Worm (Caenorhabditis elegans) whole organism, young adult: ENCODE results near the gene nhr-173.

ENCODE experiments used
- B0261.1 ChIP-seq: sonication (generic microtip); optimal IDR thresholded peaks from 2 replicates; lab custom pipeline; 2016; ENCODE audit warnings: mild to moderate bottlenecking, missing genetic modification characterization, moderate library complexity, missing compliant biosample characterization
- C17E4.6 ChIP-seq: fragments of 200-800 bp; sonication (Bioruptor generic); IDR thresholded peaks from 2 replicates; pipeline ENCODE4 v1.3.6; 2022; ENCODE audit warnings: missing genetic modification reagents, missing genetic modification characterization, missing compliant biosample characterization
- F52B5.7 ChIP-seq: sonication (generic microtip); optimal IDR thresholded peaks from 2 replicates; lab custom pipeline; 2016; ENCODE audit warnings: mild to moderate bottlenecking, missing genetic modification characterization, missing compliant biosample characterization
- F55B11.4 ChIP-seq: sonication (generic microtip); optimal IDR thresholded peaks from 2 replicates; lab custom pipeline; 2016; ENCODE audit warnings: missing compliant biosample characterization, missing genetic modification characterization, borderline replicate concordance; ENCODE audit not compliant: insufficient read depth
- K12H6.12 ChIP-seq: fragments of 200-800 bp; sonication (Bioruptor generic); optimal IDR thresholded peaks from 2 replicates; lab custom pipeline; 2018; ENCODE audit warnings: mild to moderate bottlenecking, missing genetic modification characterization, missing compliant biosample characterization
- T07F8.4 ChIP-seq: sonication (generic microtip); optimal IDR thresholded peaks from 2 replicates; lab custom pipeline; 2016; ENCODE audit warnings: mild to moderate bottlenecking, missing genetic modification characterization, moderate library complexity, missing compliant biosample characterization
- Y56A3A.18 ChIP-seq: fragments of 200-800 bp; sonication (Bioruptor generic); IDR thresholded peaks from 2 replicates; pipeline ENCODE4 v1.3.6; 2022; ENCODE audit warnings: missing genetic modification reagents, missing genetic modification characterization, missing compliant biosample characterization
- Y79H2A.3 ChIP-seq: fragments of 200-800 bp; sonication (Bioruptor generic); conservative IDR thresholded peaks from 2 replicates; pipeline ENCODE4 v1.3.6; 2022; ENCODE audit warnings: missing genetic modification reagents, missing genetic modification characterization, missing compliant biosample characterization
- ZK185.1 ChIP-seq: sonication (generic microtip); optimal IDR thresholded peaks from 2 replicates; lab custom pipeline; 2016; ENCODE audit warnings: mild to moderate bottlenecking, missing genetic modification characterization, missing compliant biosample characterization; ENCODE audit not compliant: poor library complexity, severe bottlenecking
- ama-1 ChIP-seq, 3 experiments: fragments of 150-350 bp in 1 of 3; sonication (generic microtip) in 2 of 3; optimal IDR thresholded peaks; 2 replicates each; lab custom pipeline; 2014 to 2018; ENCODE audit warnings: missing biosample characterization in 2 of 3, missing genetic modification characterization in 2 of 3, missing genetic modification reagents in 2 of 3
- aptf-2 ChIP-seq: fragments of 200-800 bp; sonication (Bioruptor generic); conservative IDR thresholded peaks from 2 replicates; pipeline ENCODE4 v1.3.6; 2022; ENCODE audit warnings: missing genetic modification reagents, missing genetic modification characterization, missing compliant biosample characterization
- cebp-2 ChIP-seq: fragments of 200-800 bp; sonication (Bioruptor generic); IDR thresholded peaks from 2 replicates; pipeline ENCODE4 v1.3.6; 2022; ENCODE audit warnings: missing genetic modification characterization, missing compliant biosample characterization
- dox-1 ChIP-seq: fragments of 200-800 bp; sonication (Bioruptor generic); IDR thresholded peaks from 2 replicates; pipeline ENCODE4 v1.3.6; 2022; ENCODE audit warnings: missing genetic modification reagents, missing genetic modification characterization, missing compliant biosample characterization
- dpff-1 ChIP-seq: sonication (generic microtip); optimal IDR thresholded peaks from 2 replicates; lab custom pipeline; 2017; ENCODE audit warnings: mild to moderate bottlenecking, missing genetic modification characterization, missing compliant biosample characterization
- egrh-3 ChIP-seq: fragments of 200-800 bp; sonication (Bioruptor generic); IDR thresholded peaks from 2 replicates; pipeline ENCODE4 v1.3.6; 2022; ENCODE audit warnings: missing genetic modification reagents, missing genetic modification characterization, missing compliant biosample characterization
- ets-4 ChIP-seq: fragments of 200-800 bp; sonication (Bioruptor generic); optimal IDR thresholded peaks from 2 replicates; lab custom pipeline; 2018; ENCODE audit warnings: mild to moderate bottlenecking, missing genetic modification characterization, missing compliant biosample characterization
- fkh-3 ChIP-seq: sonication (generic microtip); optimal IDR thresholded peaks from 2 replicates; lab custom pipeline; 2016; ENCODE audit warnings: mild to moderate bottlenecking, missing genetic modification characterization, missing compliant biosample characterization
- hlh-12 ChIP-seq: sonication (generic microtip); optimal IDR thresholded peaks from 2 replicates; lab custom pipeline; 2016; ENCODE audit warnings: missing genetic modification characterization, missing compliant biosample characterization
- hmg-20 ChIP-seq: fragments of 200-800 bp; sonication (Bioruptor generic); IDR thresholded peaks from 2 replicates; pipeline ENCODE4 v1.3.6; 2022; ENCODE audit warnings: missing genetic modification reagents, missing genetic modification characterization, missing compliant biosample characterization
- hrde-1 ChIP-seq: sonication (generic microtip); optimal IDR thresholded peaks from 2 replicates; lab custom pipeline; 2016; ENCODE audit warnings: missing genetic modification characterization, mild to moderate bottlenecking, missing compliant biosample characterization, moderate library complexity, missing genotype, missing genetic modification reagents, borderline replicate concordance
- lag-1 ChIP-seq: fragments of 200-800 bp; sonication (Bioruptor generic); IDR thresholded peaks from 2 replicates; pipeline ENCODE4 v1.3.6; 2022; ENCODE audit warnings: missing genetic modification reagents, missing genetic modification characterization, missing compliant biosample characterization
- let-526 ChIP-seq: fragments of 200-800 bp; sonication (Bioruptor generic); IDR thresholded peaks from 2 replicates; pipeline ENCODE4 v1.3.6; 2022; ENCODE audit warnings: missing genetic modification reagents, missing genetic modification characterization, missing compliant biosample characterization
- lin-54 ChIP-seq: fragments of 200-800 bp; sonication (Bioruptor generic); optimal IDR thresholded peaks from 2 replicates; lab custom pipeline; 2018; ENCODE audit warnings: mild to moderate bottlenecking, missing genetic modification characterization, missing compliant biosample characterization
- lir-1 ChIP-seq: fragments of 200-800 bp; sonication (Bioruptor generic); conservative IDR thresholded peaks from 2 replicates; pipeline ENCODE4 v1.3.6; 2022; ENCODE audit warnings: missing genetic modification reagents, missing genetic modification characterization, missing compliant biosample characterization
- lsl-1 ChIP-seq: fragments of 200-800 bp; sonication (Bioruptor generic); optimal IDR thresholded peaks from 2 replicates; lab custom pipeline; 2018; ENCODE audit warnings: mild to moderate bottlenecking, missing genetic modification characterization, moderate library complexity, missing compliant biosample characterization
- madf-6 ChIP-seq: fragments of 200-800 bp; sonication (Bioruptor generic); IDR thresholded peaks from 2 replicates; pipeline ENCODE4 v1.3.6; 2022; ENCODE audit warnings: missing genetic modification reagents, missing genetic modification characterization, missing compliant biosample characterization
- mel-28 ChIP-seq: sonication (generic microtip); optimal IDR thresholded peaks from 2 replicates; lab custom pipeline; 2016; ENCODE audit warnings: borderline replicate concordance, mild to moderate bottlenecking, missing genetic modification characterization, missing compliant biosample characterization
- nfya-1 ChIP-seq: sonication (generic microtip); optimal IDR thresholded peaks from 2 replicates; lab custom pipeline; 2017; ENCODE audit warnings: antibody characterized with exemption, missing compliant biosample characterization, missing genetic modification characterization, borderline replicate concordance; ENCODE audit not compliant: insufficient read depth
- nfya-2 ChIP-seq: fragments of 200-800 bp; sonication (Bioruptor generic); IDR thresholded peaks from 2 replicates; pipeline ENCODE4 v1.3.6; 2022; ENCODE audit warnings: missing genetic modification reagents, missing genetic modification characterization, missing compliant biosample characterization
- nhr-120 ChIP-seq: fragments of 200-800 bp; sonication (Bioruptor generic); IDR thresholded peaks from 2 replicates; pipeline ENCODE4 v1.3.6; 2022; ENCODE audit warnings: missing genetic modification characterization, missing compliant biosample characterization
- nhr-80 ChIP-seq: sonication (generic microtip); optimal IDR thresholded peaks from 2 replicates; lab custom pipeline; 2016; ENCODE audit warnings: missing genetic modification characterization, missing compliant biosample characterization
- rcor-1 ChIP-seq: fragments of 200-800 bp; sonication (Bioruptor generic); IDR thresholded peaks from 2 replicates; pipeline ENCODE4 v1.3.6; 2022; ENCODE audit warnings: missing genetic modification reagents, missing genetic modification characterization, missing compliant biosample characterization
- snpc-1.1 ChIP-seq: sonication (generic microtip); optimal IDR thresholded peaks from 2 replicates; lab custom pipeline; 2017; ENCODE audit warnings: missing genetic modification characterization, mild to moderate bottlenecking, missing compliant biosample characterization, antibody characterized with exemption, moderate library complexity, missing genotype, missing genetic modification reagents; ENCODE audit not compliant: insufficient read depth
- tbp1 ChIP-seq: fragments of 200-800 bp; sonication (Bioruptor generic); optimal IDR thresholded peaks from 2 replicates; lab custom pipeline; 2018; ENCODE audit warnings: mild to moderate bottlenecking, missing genetic modification characterization, missing compliant biosample characterization
- ztf-22 ChIP-seq: fragments of 200-800 bp; sonication (Bioruptor generic); optimal IDR thresholded peaks from 2 replicates; lab custom pipeline; 2018; ENCODE audit warnings: mild to moderate bottlenecking, missing genetic modification characterization, moderate library complexity, missing compliant biosample characterization
- ztf-28 ChIP-seq: fragments of 200-800 bp; sonication (Bioruptor generic); IDR thresholded peaks from 2 replicates; pipeline ENCODE4 v1.3.6; 2022; ENCODE audit warnings: missing genetic modification reagents, missing genetic modification characterization, missing compliant biosample characterization

Gene nhr-173

DNA sequence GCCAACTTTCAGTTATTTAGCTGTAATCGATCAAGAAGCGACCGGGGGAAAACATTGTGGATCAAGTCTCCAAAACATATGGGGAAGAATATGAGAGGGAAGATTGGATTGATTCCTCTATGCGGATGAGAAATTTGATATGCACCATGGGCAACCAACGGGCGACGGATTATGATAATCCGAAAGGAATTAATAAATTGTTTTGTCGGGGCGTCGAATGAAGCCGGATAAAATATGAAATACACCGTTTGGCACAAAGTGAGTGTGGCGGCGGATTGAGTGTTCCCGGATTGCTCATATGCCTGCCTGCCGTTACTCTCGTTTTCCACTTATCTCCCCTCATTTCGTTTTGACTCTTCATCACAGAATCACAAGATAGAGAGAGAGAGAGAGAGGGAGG, 46.1 kb upstream of the nhr-173 start (continued):
- TF ChIP-seq nfya-1 (no peak), ZK185.1 (tag; lab: Kevin White, UChicago) (peak; percentile 33), egrh-3 (no peak), lsl-1 (GFP tag; lab: Kevin White, UChicago) (no peak), let-526 (no peak), hlh-12 (tag; lab: Kevin White, UChicago) (no peak), T07F8.4 (tag; lab: Kevin White, UChicago) (no peak), fkh-3 (tag; lab: Kevin White, UChicago) (no peak), madf-6 (no peak), dpff-1 (no peak), hmg-20 (GFP tag; lab: Robert Waterston, UW) (0 out of 2 replicates have a peak, but pooled peaks have one; percentile 54), Y56A3A.18 (GFP tag; lab: Robert Waterston, UW) (peak; percentile 62; the same call in 1 of the 2 replicates), ama-1 (optimal IDR thresholded peaks at IDR 0.05; lab: Kevin White, UChicago) (no peak), ama-1 (GFP tag; optimal IDR thresholded peaks at IDR 0.05; lab: Kevin White, UChicago) (no peak), Y79H2A.3 (GFP tag; lab: Robert Waterston, UW) (no peak), snpc-1.1 (tag; lab: Kevin White, UChicago) (no peak), ztf-28 (GFP tag; lab: Robert Waterston, UW) (no peak), ets-4 (GFP tag; lab: Kevin White, UChicago) (no peak), lag-1 (GFP tag; lab: Robert Waterston, UW) (no peak), tbp1 (no peak), B0261.1 (tag; lab: Kevin White, UChicago) (no peak), nhr-80 (no peak), aptf-2 (GFP tag; lab: Robert Waterston, UW) (no peak), C17E4.6 (no peak), nfya-2 (no peak), lir-1 (GFP tag; lab: Robert Waterston, UW) (no peak), F52B5.7 (tag; lab: Kevin White, UChicago) (peak; percentile 9)

DNA sequence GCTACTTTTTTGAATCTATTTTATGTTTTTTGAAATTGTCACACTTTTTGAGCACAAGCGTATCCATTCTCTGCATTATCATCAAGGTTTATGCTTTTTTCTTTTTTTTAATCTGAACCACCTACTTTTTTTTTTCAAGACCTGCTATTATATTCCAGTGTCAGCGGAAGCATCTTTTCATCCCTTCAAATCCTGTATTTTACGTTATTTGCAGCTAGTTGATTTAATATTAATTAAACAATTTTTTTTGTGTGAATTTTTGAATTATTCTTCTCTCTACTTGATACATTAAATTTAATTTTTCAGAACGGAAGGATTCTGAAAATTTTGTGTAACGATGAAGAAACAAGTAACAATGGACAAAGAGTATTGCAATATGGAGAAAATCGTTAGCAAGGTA, 45.6 kb upstream of the nhr-173 start, which contains the start of gene C25B8.8:
TSS of gene C25B8.8 (plus strand) at position 301 of the 400 bp plus-strand sequence.
- no peak for TF ChIP-seq cebp-2 (GFP tag; lab: Robert Waterston, UW)
- TF ChIP-seq madf-6, result no peak
- no peak for TF ChIP-seq snpc-1.1 (tag; lab: Kevin White, UChicago)
- TF ChIP-seq lin-54 (GFP tag; lab: Kevin White, UChicago), result no peak
- TF ChIP-seq mel-28, result no peak
- TF ChIP-seq Y79H2A.3 (GFP tag; lab: Robert Waterston, UW), result no peak
- no peak for TF ChIP-seq ama-1 (optimal IDR thresholded peaks at IDR 0.05; lab: Kevin White, UChicago)
- TF ChIP-seq ama-1 (GFP tag; optimal IDR thresholded peaks at IDR 0.05; lab: Kevin White, UChicago), result no peak

DNA sequence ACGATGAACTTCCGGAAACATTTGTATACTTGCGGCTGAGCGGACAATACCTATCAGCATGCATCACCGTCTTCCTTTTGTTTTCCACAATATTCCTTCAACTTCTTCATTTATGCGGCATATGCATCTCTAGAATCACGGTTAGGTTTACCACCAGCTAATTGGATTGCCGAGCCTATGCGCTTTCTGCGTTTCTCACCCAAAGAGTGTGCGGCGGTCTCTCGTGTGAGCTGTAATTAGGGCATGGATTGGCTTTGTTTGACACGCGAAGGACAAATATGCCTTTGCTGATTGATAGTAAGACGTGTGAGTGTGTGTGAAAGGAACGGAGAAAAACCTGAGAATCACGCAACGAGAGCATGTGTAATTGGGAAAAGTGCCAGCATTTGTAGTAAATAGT, 41.8 kb upstream of the nhr-173 start:
- TF ChIP-seq dox-1 (GFP tag; lab: Robert Waterston, UW) (0 out of 2 replicates have a peak, but pooled peaks have one; percentile 17), ets-4 (GFP tag; lab: Kevin White, UChicago) (no peak)

DNA sequence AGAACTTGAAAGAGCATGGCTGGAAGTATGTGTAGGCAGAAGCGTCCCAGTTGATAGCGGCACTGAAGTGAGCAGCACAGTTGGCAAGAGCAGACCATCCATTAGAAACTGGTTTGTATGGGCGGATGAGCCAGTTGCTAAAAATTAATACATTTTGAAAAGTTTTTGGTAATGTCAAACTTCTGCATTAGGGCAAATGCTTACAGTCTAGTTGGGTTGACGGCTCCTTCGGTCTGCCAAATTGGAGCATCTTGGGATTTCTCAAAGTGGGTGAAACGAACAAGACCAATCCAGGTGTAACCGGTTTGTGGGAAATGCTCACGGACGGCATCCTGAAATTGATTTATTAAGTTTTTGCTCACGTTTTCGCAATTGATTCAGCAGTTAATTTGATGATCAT, 37.7 kb upstream of the nhr-173 start:
- TF ChIP-seq F55B11.4 (tag; lab: Kevin White, UChicago) (no peak), B0261.1 (tag; lab: Kevin White, UChicago) (no peak), rcor-1 (no peak; the same call in 1 of the 2 replicates), nhr-120 (no peak), ztf-22 (GFP tag; lab: Kevin White, UChicago) (no peak), hrde-1 (tag; lab: Kevin White, UChicago) (no peak), K12H6.12 (tag; lab: Kevin White, UChicago) (no peak), lir-1 (GFP tag; lab: Robert Waterston, UW) (no peak)
